Fruit fly (Drosophila melanogaster) whole organism, embryonic: Measurements from ENCODE around the gene wfs1.

Experiments used
- Awh ChIP-seq: fragments of 200-800 bp; sonication (Bioruptor generic); IDR thresholded peaks from 2 replicates; pipeline ENCODE4, ENCODE4 v1.3.6; 2022; ENCODE audit warnings: missing biosample characterization, missing genetic modification characterization
- B-H2 ChIP-seq: fragments of 200-800 bp; sonication (Bioruptor generic); optimal IDR thresholded peaks from 2 replicates; lab custom pipeline; 2018; ENCODE audit warnings: missing biosample characterization, mild to moderate bottlenecking, missing genetic modification characterization
- CG10267 ChIP-seq: fragments of 200-800 bp; sonication (Bioruptor generic); optimal IDR thresholded peaks from 2 replicates; lab custom pipeline; 2018; ENCODE audit warnings: missing biosample characterization, mild to moderate bottlenecking, missing genetic modification characterization, moderate library complexity
- CG12219 ChIP-seq: fragments of 200-800 bp; sonication (Bioruptor generic); optimal IDR thresholded peaks from 3 replicates; lab custom pipeline; 2018; ENCODE audit warnings: missing biosample characterization, mild to moderate bottlenecking, missing genetic modification characterization
- CG1233 ChIP-seq: fragments of 200-800 bp; sonication (Bioruptor generic); optimal IDR thresholded peaks from 4 replicates; lab custom pipeline; 2018; ENCODE audit warnings: missing biosample characterization, mild to moderate bottlenecking, missing genetic modification characterization
- CG13287 ChIP-seq: fragments of 200-800 bp; sonication (Bioruptor generic); IDR thresholded peaks from 2 replicates; pipeline ENCODE4 v1.3.6; 2022; ENCODE audit warnings: missing biosample characterization, missing genetic modification characterization; ENCODE audit not compliant: partially characterized antibody
- CG13424 ChIP-seq: fragments of 200-800 bp; sonication (Bioruptor generic); optimal IDR thresholded peaks from 2 replicates; lab custom pipeline; 2019; ENCODE audit warnings: missing biosample characterization, mild to moderate bottlenecking, missing genetic modification characterization, moderate library complexity
- CG15269 ChIP-seq: fragments of 200-800 bp; sonication (Bioruptor generic); optimal IDR thresholded peaks from 2 replicates; lab custom pipeline; 2018; ENCODE audit warnings: missing biosample characterization, mild to moderate bottlenecking, missing genetic modification characterization, moderate library complexity
- CG15696 ChIP-seq: fragments of 200-800 bp; sonication (Bioruptor generic); optimal IDR thresholded peaks from 2 replicates; lab custom pipeline; 2019; ENCODE audit warnings: missing biosample characterization, mild to moderate bottlenecking, missing genetic modification characterization, moderate library complexity
- CG18764 ChIP-seq: fragments of 200-800 bp; sonication (Bioruptor generic); optimal IDR thresholded peaks from 3 replicates; lab custom pipeline; 2016; ENCODE audit warnings: missing biosample characterization, missing genetic modification characterization
- CG30431 ChIP-seq: fragments of 200-800 bp; sonication (Bioruptor generic); optimal IDR thresholded peaks from 2 replicates; lab custom pipeline; 2017; ENCODE audit warnings: missing biosample characterization, missing genetic modification characterization
- CG32772 ChIP-seq: fragments of 200-800 bp; sonication (Bioruptor generic); IDR thresholded peaks from 2 replicates; pipeline ENCODE4 v1.3.6; 2022; ENCODE audit warnings: missing biosample characterization, missing genetic modification characterization
- CG7357 ChIP-seq: fragments of 200-800 bp; sonication (Bioruptor generic); IDR thresholded peaks from 3 replicates; pipeline ENCODE4 v1.3.6; 2022; ENCODE audit warnings: missing biosample characterization, missing genetic modification characterization
- CG7839 ChIP-seq: fragments of 200-800 bp; sonication (Bioruptor generic); optimal IDR thresholded peaks from 3 replicates; lab custom pipeline; 2018; ENCODE audit warnings: missing biosample characterization, mild to moderate bottlenecking, missing genetic modification characterization, moderate library complexity
- CG9437 ChIP-seq: fragments of 200-800 bp; sonication (Bioruptor generic); optimal IDR thresholded peaks from 2 replicates; lab custom pipeline; 2018; ENCODE audit warnings: missing biosample characterization, mild to moderate bottlenecking, missing genetic modification characterization
- CG9609 ChIP-seq: fragments of 200-800 bp; sonication (Bioruptor generic); optimal IDR thresholded peaks from 3 replicates; lab custom pipeline; 2016; ENCODE audit warnings: missing biosample characterization, missing genetic modification characterization
- CG9817 ChIP-seq: fragments of 200-800 bp; sonication (Bioruptor generic); optimal IDR thresholded peaks from 2 replicates; lab custom pipeline; 2018; ENCODE audit warnings: missing biosample characterization, mild to moderate bottlenecking, missing genetic modification characterization, moderate library complexity
- D19A ChIP-seq: fragments of 200-800 bp; optimal IDR thresholded peaks from 3 replicates; lab custom pipeline; 2019; ENCODE audit warnings: missing biosample characterization, mild to moderate bottlenecking, missing genetic modification characterization, moderate library complexity
- Dref ChIP-seq: fragments of 200-800 bp; sonication (Bioruptor generic); IDR thresholded peaks from 2 replicates; pipeline ENCODE4 v1.3.6; 2022; ENCODE audit warnings: missing biosample characterization, missing genetic modification characterization
- Jarid2 ChIP-seq: fragments of 200-800 bp; sonication (Bioruptor generic); optimal IDR thresholded peaks from 3 replicates; lab custom pipeline; 2017; ENCODE audit warnings: mild to moderate bottlenecking, missing biosample characterization, missing genetic modification reagents, missing genetic modification characterization
- Lpt ChIP-seq: fragments of >200 bp; optimal IDR thresholded peaks from 2 replicates; lab custom pipeline; 2018; ENCODE audit warnings: missing biosample characterization, missing genetic modification characterization
- NfI ChIP-seq: fragments of 200-800 bp; sonication (Bioruptor generic); optimal IDR thresholded peaks from 3 replicates; lab custom pipeline; 2018; ENCODE audit warnings: missing biosample characterization, mild to moderate bottlenecking, missing genetic modification characterization, moderate library complexity
- PHDP ChIP-seq: fragments of 200-800 bp; sonication (Bioruptor generic); optimal IDR thresholded peaks from 3 replicates; lab custom pipeline; 2018; ENCODE audit warnings: missing biosample characterization, mild to moderate bottlenecking, missing genetic modification characterization, moderate library complexity
- Sin3A ChIP-seq: fragments of >200 bp; optimal IDR thresholded peaks from 2 replicates; lab custom pipeline; 2018
- Sox100B ChIP-seq: fragments of 200-800 bp; sonication (Bioruptor generic); optimal IDR thresholded peaks from 3 replicates; lab custom pipeline; 2018; ENCODE audit warnings: missing biosample characterization, mild to moderate bottlenecking, missing genetic modification characterization
- Ssrp ChIP-seq: fragments of 200-800 bp; sonication (Bioruptor generic); optimal IDR thresholded peaks from 2 replicates; lab custom pipeline; 2018; ENCODE audit warnings: missing biosample characterization, mild to moderate bottlenecking, missing genetic modification characterization, moderate library complexity
- ab ChIP-seq: fragments of 200-800 bp; sonication (Bioruptor generic); optimal IDR thresholded peaks from 2 replicates; lab custom pipeline; 2016; ENCODE audit warnings: missing biosample characterization, missing genetic modification characterization
- abd-A ChIP-seq: fragments of 200-800 bp; sonication (Bioruptor generic); optimal IDR thresholded peaks from 3 replicates; lab custom pipeline; 2019; ENCODE audit warnings: missing biosample characterization, mild to moderate bottlenecking, missing genetic modification characterization, moderate library complexity
- ap ChIP-seq: fragments of 200-800 bp; sonication (Bioruptor generic); IDR thresholded peaks from 2 replicates; pipeline ENCODE4 v1.3.6; 2022; ENCODE audit warnings: missing biosample characterization, missing genetic modification characterization
- bab2 ChIP-seq: fragments of 200-800 bp; sonication (Bioruptor generic); optimal IDR thresholded peaks from 2 replicates; lab custom pipeline; 2016; ENCODE audit warnings: missing biosample characterization, missing genetic modification characterization
- bigmax ChIP-seq: fragments of 200-800 bp; sonication (Bioruptor generic); optimal IDR thresholded peaks from 2 replicates; lab custom pipeline; 2018; ENCODE audit warnings: missing biosample characterization, mild to moderate bottlenecking, missing genetic modification characterization
- chif ChIP-seq, 2 experiments: fragments of 200-800 bp; sonication (Bioruptor generic); optimal IDR thresholded peaks; 3 replicates each; lab custom pipeline; 2016; ENCODE audit warnings: missing biosample characterization in 2 of 2, missing genetic modification characterization in 2 of 2
- chn ChIP-seq: fragments of 200-800 bp; sonication (Bioruptor generic); optimal IDR thresholded peaks from 2 replicates; lab custom pipeline; 2016; ENCODE audit warnings: missing biosample characterization, missing genetic modification characterization
- ci ChIP-seq: fragments of 200-800 bp; sonication (Bioruptor generic); IDR thresholded peaks from 3 replicates; pipeline ENCODE4 v1.3.6; 2022; ENCODE audit warnings: missing biosample characterization, missing genetic modification characterization
- crp ChIP-seq, 2 experiments: fragments of 200-800 bp; sonication (Bioruptor generic); optimal IDR thresholded peaks; 2 replicates in 1 of 2; 3 replicates in 1 of 2; lab custom pipeline; 2017; ENCODE audit warnings: missing biosample characterization in 2 of 2, missing genetic modification characterization in 2 of 2, mild to moderate bottlenecking in 1 of 2, moderate library complexity in 1 of 2
- eve ChIP-seq, 2 experiments: fragments of >200 bp; optimal IDR thresholded peaks; 2 replicates each; lab custom pipeline; 2017; ENCODE audit warnings: missing biosample characterization in 2 of 2, missing genetic modification characterization in 2 of 2
- fd102C ChIP-seq: fragments of 200-800 bp; sonication (Bioruptor generic); optimal IDR thresholded peaks from 2 replicates; lab custom pipeline; 2018; ENCODE audit warnings: missing biosample characterization, mild to moderate bottlenecking, missing genetic modification characterization, moderate library complexity
- gsb ChIP-seq: fragments of 200-800 bp; sonication (Bioruptor generic); IDR thresholded peaks from 2 replicates; pipeline ENCODE4 v1.3.6; 2022; ENCODE audit warnings: missing biosample characterization, missing genetic modification characterization
- gt ChIP-seq: fragments of 200-800 bp; sonication (Bioruptor generic); IDR thresholded peaks from 2 replicates; pipeline ENCODE4 v1.3.6; 2022; ENCODE audit warnings: missing biosample characterization, missing genetic modification characterization
- h ChIP-seq: fragments of >200 bp; optimal IDR thresholded peaks from 2 replicates; lab custom pipeline; 2017
- nmo ChIP-seq: fragments of 200-800 bp; sonication (Bioruptor generic); optimal IDR thresholded peaks from 2 replicates; lab custom pipeline; 2018; ENCODE audit warnings: missing biosample characterization, mild to moderate bottlenecking, missing genetic modification characterization, moderate library complexity
- oc ChIP-seq: fragments of 200-800 bp; sonication (Bioruptor generic); optimal IDR thresholded peaks from 2 replicates; lab custom pipeline; 2018; ENCODE audit warnings: missing biosample characterization, mild to moderate bottlenecking, missing genetic modification characterization, moderate library complexity
- peb ChIP-seq: fragments of 200-800 bp; sonication (Bioruptor generic); IDR thresholded peaks from 2 replicates; pipeline ENCODE4 v1.3.6; 2022; ENCODE audit warnings: missing biosample characterization, missing genetic modification characterization
- pho ChIP-seq: fragments of 200-800 bp; sonication (Bioruptor generic); optimal IDR thresholded peaks from 2 replicates; lab custom pipeline; 2016; ENCODE audit warnings: missing biosample characterization, missing genetic modification characterization
- row ChIP-seq: fragments of 200-800 bp; sonication (Bioruptor generic); IDR thresholded peaks from 3 replicates; pipeline ENCODE4 v1.3.6; 2022; ENCODE audit warnings: missing biosample characterization, missing genetic modification characterization
- sens ChIP-seq: fragments of 200-800 bp; sonication (Bioruptor generic); peaks from one replicate; lab custom pipeline; 2016; ENCODE audit warnings: missing biosample characterization, missing genetic modification characterization
- sens-2 ChIP-seq: fragments of 200-800 bp; sonication (Bioruptor generic); IDR thresholded peaks from 2 replicates; pipeline ENCODE4 v1.3.6; 2022; ENCODE audit warnings: missing biosample characterization, missing genetic modification characterization
- seq ChIP-seq: fragments of 200-800 bp; sonication (Bioruptor generic); IDR thresholded peaks from 2 replicates; pipeline ENCODE4 v1.3.6; 2022; ENCODE audit warnings: missing biosample characterization, missing genetic modification characterization
- sna ChIP-seq: fragments of 200-800 bp; sonication (Bioruptor generic); IDR thresholded peaks from 2 replicates; pipeline ENCODE4 v1.3.6; 2022; ENCODE audit warnings: missing biosample characterization, missing genetic modification characterization; ENCODE audit not compliant: partially characterized antibody
- usp ChIP-seq: fragments of >200 bp; optimal IDR thresholded peaks from 2 replicates; lab custom pipeline; 2017; ENCODE audit warnings: missing biosample characterization, missing genetic modification characterization

Gene wfs1

dm6 chr3R:22724149-22724973 is 34.2 kb upstream of the wfs1 start, which contains the start of gene Irp-1A (continued):
- TF ChIP-seq Ssrp (peak; percentile 66), bab2 (GFP tag; lab: Kevin White, UChicago) (peak; percentile 3), CG15696 (tag; lab: Kevin White, UChicago) (peak; percentile 60), CG7357 (GFP tag; lab: Robert Waterston, UW) (no peak), nmo (peak; percentile 82), CG9609 (GFP tag; lab: Kevin White, UChicago) (peak; percentile 23), PHDP (tag; lab: Kevin White, UChicago) (peak; percentile 90), chif (GFP tag; optimal IDR thresholded peaks at IDR 0.05; lab: Kevin White, UChicago) (no peak), Sox100B (GFP tag; lab: Kevin White, UChicago) (peak; percentile 81), CG15269 (tag; lab: Kevin White, UChicago) (peak; percentile 86), Lpt (GFP tag; lab: Kevin White, UChicago) (no peak), h (lab: Kevin White, UChicago) (no peak), crp (GFP tag; optimal IDR thresholded peaks at IDR 0.05; lab: Kevin White, UChicago) (peak in 1 of 2 experiments; percentile 7), peb (GFP tag; lab: Robert Waterston, UW) (peak; percentile 32; the same call in 1 of the 2 replicates), abd-A (no peak), CG9437 (GFP tag; lab: Kevin White, UChicago) (peak; percentile 68), CG13424 (peak; percentile 81), eve (GFP tag; optimal IDR thresholded peaks at IDR 0.05; lab: Kevin White, UChicago) (no peak), CG7839 (tag; lab: Kevin White, UChicago) (peak; percentile 86), oc (peak; percentile 78), CG18764 (peak; percentile 64), row (peak; percentile 86), Awh (GFP tag; lab: Robert Waterston, UW) (peak; percentile 71), ci (GFP tag; lab: Robert Waterston, UW) (peak; percentile 82), seq (GFP tag; lab: Robert Waterston, UW) (no peak), ab (GFP tag; lab: Kevin White, UChicago) (no peak), CG1233 (GFP tag; lab: Kevin White, UChicago) (peak; percentile 41), CG32772 (GFP tag; lab: Robert Waterston, UW) (peak; percentile 64), CG9817 (tag; lab: Kevin White, UChicago) (peak; percentile 59), CG30431 (GFP tag; lab: Kevin White, UChicago) (no peak), D19A (peak; percentile 78), CG13287 (peak; percentile 89), CG12219 (peak; percentile 45), gt (GFP tag; lab: Robert Waterston, UW) (no peak), ap (GFP tag; lab: Robert Waterston, UW) (peak; percentile 58), bigmax (GFP tag; lab: Kevin White, UChicago) (no peak), Dref (GFP tag; lab: Robert Waterston, UW) (peak; percentile 81), pho (peak; percentile 52), B-H2 (GFP tag; lab: Kevin White, UChicago) (peak; percentile 53), NfI (GFP tag; lab: Kevin White, UChicago) (peak; percentile 62), sens (GFP tag; lab: Kevin White, UChicago) (peak; percentile 90), gsb (GFP tag; lab: Robert Waterston, UW) (peak; percentile 51; the same call in 1 of the 2 replicates), sna (GFP tag; lab: Robert Waterston, UW) (peak; percentile 78), sens-2 (GFP tag; lab: Robert Waterston, UW) (no peak), Jarid2 (GFP tag; lab: Kevin White, UChicago) (no peak), Sin3A (lab: Kevin White, UChicago) (peak; percentile 2), CG10267 (tag; lab: Kevin White, UChicago) (peak; percentile 81), fd102C (no peak), usp (no peak), chn (GFP tag; lab: Kevin White, UChicago) (peak; percentile 14)
